Worm (Caenorhabditis elegans) whole organism, L1 larva: ENCODE measurements around the gene C45B11.2.
A peak's percentile ranks its signal among the peaks of the same experiment; 100 is the strongest.

Experiments used
- blmp-1 ChIP-seq: fragments of 150-350 bp; optimal IDR thresholded peaks from 2 replicates; lab custom pipeline; 2014; ENCODE audit warnings: missing biosample characterization, missing genetic modification characterization
- ceh-82 ChIP-seq, 3 experiments: fragments of 150-350 bp in 1 of 3; sonication (generic microtip) in 2 of 3; optimal IDR thresholded peaks; 2 replicates each; lab custom pipeline; 2014 to 2017; ENCODE audit warnings: missing biosample characterization in 3 of 3, missing genetic modification characterization in 3 of 3
- grh-1 ChIP-seq: fragments of 200-800 bp; sonication (Bioruptor generic); IDR thresholded peaks from 2 replicates; pipeline ENCODE4 v1.3.6; 2022; ENCODE audit warnings: missing genetic modification reagents, missing genetic modification characterization, missing compliant biosample characterization
- lin-14 ChIP-seq: fragments of 200-800 bp; sonication (Bioruptor generic); optimal IDR thresholded peaks from 2 replicates; lab custom pipeline; 2018; ENCODE audit warnings: mild to moderate bottlenecking, missing genetic modification characterization, moderate library complexity, missing compliant biosample characterization
- lsy-2 ChIP-seq, 2 experiments: fragments of 150-350 bp; optimal IDR thresholded peaks; 2 replicates each; lab custom pipeline; 2014; ENCODE audit warnings: missing biosample characterization in 2 of 2, missing genetic modification characterization in 2 of 2
- nhr-85 ChIP-seq: sonication (generic microtip); peaks from one replicate; lab custom pipeline; 2016; ENCODE audit warnings: missing genetic modification characterization, inconsistent platforms, missing compliant biosample characterization
- swsn-7 ChIP-seq: sonication (generic microtip); optimal IDR thresholded peaks from 2 replicates; lab custom pipeline; 2016; ENCODE audit warnings: missing genetic modification characterization, missing compliant biosample characterization
- ztf-11 ChIP-seq, 2 experiments: sonication (generic microtip); optimal IDR thresholded peaks; 2 replicates each; lab custom pipeline; 2016 to 2017; ENCODE audit warnings: missing genetic modification characterization in 2 of 2, missing biosample characterization in 1 of 2, missing compliant biosample characterization in 1 of 2

C45B11.2 gene

ce11 chrV:11087519-11087998, 45.0 kb downstream of the C45B11.2 start, which contains the start of gene Y42A5A.1:
TSS of gene Y42A5A.1 (plus strand) at chrV:11087948.
- TF ChIP-seq ztf-11 (tag; optimal IDR thresholded peaks at IDR 0.05; lab: Kevin White, UChicago) (no peak), blmp-1 (tag; lab: Kevin White, UChicago) (peak; percentile 49), lsy-2 (tag; optimal IDR thresholded peaks at IDR 0.05; lab: Kevin White, UChicago) (peak in 1 of 2 experiments; percentile 24), grh-1 (0 out of 2 replicates have a peak, but pooled peaks have one; percentile 22), ceh-82 (tag; optimal IDR thresholded peaks at IDR 0.05; lab: Kevin White, UChicago) (no peak), lin-14 (GFP tag; lab: Kevin White, UChicago) (peak; percentile 31), swsn-7 (tag; lab: Kevin White, UChicago) (no peak), nhr-85 (tag; lab: Kevin White, UChicago) (peak; percentile 96)
